Worm (Caenorhabditis elegans) whole organism, L4 larva: ENCODE data around the gene C52E2.5.

Experiments used
- ZK546.5 ChIP-seq, 2 experiments: sonication (generic microtip); optimal IDR thresholded peaks; 2 replicates each; lab custom pipeline; 2017; ENCODE audit warnings: missing biosample characterization in 2 of 2, missing genetic modification characterization in 2 of 2
- aly-2 ChIP-seq: sonication (generic microtip); optimal IDR thresholded peaks from 2 replicates; lab custom pipeline; 2018; ENCODE audit warnings: missing biosample characterization, missing genetic modification characterization
- ces-1 ChIP-seq: fragments of 150-350 bp; sonication (generic microtip); optimal IDR thresholded peaks from 4 replicates; lab custom pipeline; 2014; ENCODE audit warnings: missing biosample characterization, missing genetic modification reagents, missing genetic modification characterization
- egl-27 ChIP-seq: sonication (generic microtip); optimal IDR thresholded peaks from 3 replicates; lab custom pipeline; 2017; ENCODE audit warnings: missing biosample characterization, missing genetic modification reagents, missing genetic modification characterization
- lin-39 ChIP-seq: fragments of 150-350 bp; optimal IDR thresholded peaks from 2 replicates; lab custom pipeline; 2014; ENCODE audit warnings: missing biosample characterization, missing genetic modification reagents, missing genetic modification characterization
- lir-3 ChIP-seq: sonication (generic microtip); optimal IDR thresholded peaks from 2 replicates; lab custom pipeline; 2016; ENCODE audit warnings: mild to moderate bottlenecking, missing genetic modification characterization, missing compliant biosample characterization
- madf-5 ChIP-seq, 2 experiments: fragments of 200-800 bp; sonication (Bioruptor generic); IDR thresholded peaks; 2 replicates each; pipeline ENCODE4 v1.3.6; 2022; ENCODE audit warnings: missing compliant biosample characterization in 2 of 2, missing genetic modification characterization in 2 of 2
- mdt-29 ChIP-seq: fragments of 200-800 bp; sonication (Bioruptor generic); IDR thresholded peaks from 2 replicates; pipeline ENCODE4 v1.3.6; 2022; ENCODE audit warnings: missing genetic modification reagents, missing genetic modification characterization, missing compliant biosample characterization
- nhr-76 ChIP-seq: fragments of 150-350 bp; optimal IDR thresholded peaks from 2 replicates; lab custom pipeline; 2014; ENCODE audit warnings: missing biosample characterization, missing genetic modification characterization
- pqm-1 ChIP-seq: sonication (generic microtip); optimal IDR thresholded peaks from 2 replicates; lab custom pipeline; 2017; ENCODE audit warnings: missing biosample characterization, missing genetic modification characterization
- tra-1 ChIP-seq: fragments of 200-800 bp; sonication (Bioruptor generic); IDR thresholded peaks from 2 replicates; pipeline ENCODE4 v1.3.6; 2022; ENCODE audit warnings: missing genetic modification reagents, missing genetic modification characterization, missing compliant biosample characterization
- unc-130 ChIP-seq: sonication (generic microtip); optimal IDR thresholded peaks from 2 replicates; lab custom pipeline; 2016; ENCODE audit warnings: missing genetic modification reagents, missing genetic modification characterization, missing compliant biosample characterization
- unc-62 ChIP-seq, 3 experiments: fragments of 150-350 bp in 1 of 3; sonication (generic microtip); optimal IDR thresholded peaks in 2 of 3; peaks in 1 of 3; 1 replicate in 1 of 3; 2 replicates in 2 of 3; lab custom pipeline; 2014 to 2017; ENCODE audit warnings: missing biosample characterization in 3 of 3, missing genetic modification characterization in 3 of 3, missing genetic modification reagents in 3 of 3, missing genotype in 1 of 3
- ztf-11 ChIP-seq: fragments of 150-350 bp; optimal IDR thresholded peaks from 2 replicates; lab custom pipeline; 2014; ENCODE audit warnings: missing biosample characterization, missing genetic modification characterization

DNA sequence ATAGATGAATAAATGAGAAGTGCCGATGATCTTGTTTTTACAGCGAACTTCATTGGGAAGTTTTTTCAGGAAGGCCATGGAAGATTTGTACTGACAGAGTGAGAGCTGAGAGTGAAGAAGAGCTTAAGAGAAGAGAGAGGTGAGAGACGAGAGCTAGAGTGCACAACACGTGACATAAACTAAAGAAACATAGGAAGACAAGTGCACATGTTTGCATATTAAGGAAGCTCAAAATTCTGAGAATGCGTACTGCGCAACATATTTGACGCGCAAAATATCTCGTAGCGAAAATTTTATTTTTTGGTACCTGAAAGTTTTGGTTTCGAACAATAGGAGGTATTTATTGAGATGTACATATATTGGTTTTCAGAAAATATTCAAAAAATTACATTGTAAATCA is 34.5 kb downstream of the C52E2.5 start, which contains the start of gene C08F1.8:
- no peak for TF ChIP-seq pqm-1 (tag; lab: Kevin White, UChicago)
- no peak for TF ChIP-seq ztf-11 (tag; lab: Kevin White, UChicago)
- TF ChIP-seq unc-62 (GFP tag; optimal IDR thresholded peaks at IDR 0.05 in 1 of 2; lab: Kevin White, UChicago) = no peak
- TF ChIP-seq unc-62 (tag; optimal IDR thresholded peaks at IDR 0.05; lab: Kevin White, UChicago) = no peak
- no peak for TF ChIP-seq ces-1 (GFP tag; lab: Kevin White, UChicago)
- TF ChIP-seq aly-2 (tag; lab: Kevin White, UChicago) = no peak
- TF ChIP-seq ZK546.5 (tag; optimal IDR thresholded peaks at IDR 0.05; lab: Kevin White, UChicago) = no peak
- TF ChIP-seq nhr-76 (tag; lab: Kevin White, UChicago) = no peak
- TF ChIP-seq madf-5 (GFP tag; IDR thresholded peaks at IDR 0.05; lab: Robert Waterston, UW) = no peak
- TF ChIP-seq mdt-29 (GFP tag; lab: Robert Waterston, UW) = no peak
- TF ChIP-seq egl-27 (tag; lab: Kevin White, UChicago) = no peak
- no peak for TF ChIP-seq lin-39 (tag; lab: Kevin White, UChicago)
- no peak for TF ChIP-seq tra-1 (GFP tag; lab: Robert Waterston, UW)
- TF ChIP-seq lir-3 (tag; lab: Kevin White, UChicago) = no peak
- no peak for TF ChIP-seq unc-130
